ENCODE assay signal across 2 fruit fly cellular contexts in the genomic region with DNA sequence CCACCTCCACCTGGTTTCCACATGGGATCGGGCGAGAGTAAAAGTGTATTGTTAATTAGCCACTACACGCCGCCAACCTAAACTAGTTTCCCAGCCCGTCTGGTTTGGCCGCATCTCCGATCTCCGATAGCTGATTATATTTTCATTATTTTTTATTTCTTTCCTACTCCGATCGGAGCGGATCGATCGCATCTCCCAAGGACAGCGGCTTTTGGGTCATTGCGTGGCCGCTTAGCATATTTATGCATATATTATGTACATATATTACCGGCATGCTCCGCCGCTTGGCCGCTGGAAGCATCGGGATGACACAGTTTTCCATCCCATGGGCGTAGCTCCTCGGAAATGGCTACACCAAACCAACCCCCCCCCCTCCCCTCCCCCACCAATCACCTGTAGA.
A peak's percentile ranks its signal among the peaks of the same experiment; 100 is the strongest.
TF ChIP-seq lines count a peak whose summit lies in the region.

No protein-coding gene starts in this region.

- no peak for TF ChIP-seq CTCF in whole organism, embryonic (GFP tag; optimal IDR thresholded peaks at IDR 0.05; lab: Kevin White, UChicago)

TF ChIP-seq in whole organism, embryonic, 481 proteins besides CTCF, POLR2A, EP300 and RAD21 (continues in another document):
- TF ChIP-seq CG14441 (GFP tag; IDR thresholded peaks at IDR 0.05; lab: Robert Waterston, UW) (no peak), CG4424 (GFP tag; optimal IDR thresholded peaks at IDR 0.05; lab: Kevin White, UChicago) (no peak), onecut (GFP tag; IDR thresholded peaks at IDR 0.05; lab: Robert Waterston, UW) (peak; percentile 40; the same call in 1 of the 2 replicates), row (GFP tag; IDR thresholded peaks at IDR 0.05; lab: Robert Waterston, UW) (no peak), Mes4 (GFP tag; optimal IDR thresholded peaks at IDR 0.05; lab: Kevin White, UChicago) (no peak), Nf-YC (tag; optimal IDR thresholded peaks at IDR 0.05; lab: Kevin White, UChicago) (no peak), ac (GFP tag; optimal IDR thresholded peaks at IDR 0.05; lab: Kevin White, UChicago) (no peak), NfI (GFP tag; optimal IDR thresholded peaks at IDR 0.05; lab: Kevin White, UChicago) (no peak), C15 (GFP tag; IDR thresholded peaks at IDR 0.05; lab: Robert Waterston, UW) (no peak), CG15073 (GFP tag; optimal IDR thresholded peaks at IDR 0.05; lab: Kevin White, UChicago) (no peak), fru (optimal IDR thresholded peaks at IDR 0.05; lab: Kevin White, UChicago) (no peak), Xbp1 (GFP tag; optimal IDR thresholded peaks at IDR 0.05; lab: Kevin White, UChicago) (no peak), chinmo (GFP tag; IDR thresholded peaks at IDR 0.05; lab: Robert Waterston, UW; ENCODE audit: partially characterized antibody) (peak; percentile 82; the same call in 2 of the 4 replicates), CG18476 (GFP tag; optimal IDR thresholded peaks at IDR 0.05; lab: Kevin White, UChicago) (no peak), CG33557 (GFP tag; optimal IDR thresholded peaks at IDR 0.05; lab: Kevin White, UChicago) (no peak), CG12769 (tag; optimal IDR thresholded peaks at IDR 0.05; lab: Kevin White, UChicago) (peak; percentile 89), crol (GFP tag; IDR thresholded peaks at IDR 0.05; lab: Robert Waterston, UW) (peak; percentile 64), crc (GFP tag; optimal IDR thresholded peaks at IDR 0.05; lab: Kevin White, UChicago) (no peak), grn (GFP tag; optimal IDR thresholded peaks at IDR 0.05; lab: Kevin White, UChicago) (peak; percentile 82), hth (optimal IDR thresholded peaks at IDR 0.05; lab: Kevin White, UChicago) (no peak), fu2 (GFP tag; optimal IDR thresholded peaks at IDR 0.05; lab: Kevin White, UChicago) (no peak), CG11398 (GFP tag; optimal IDR thresholded peaks at IDR 0.05; lab: Kevin White, UChicago) (no peak), CG17829 (tag; optimal IDR thresholded peaks at IDR 0.05; lab: Kevin White, UChicago) (no peak), stwl (tag; optimal IDR thresholded peaks at IDR 0.05; lab: Kevin White, UChicago) (no peak), CG16863 (GFP tag; optimal IDR thresholded peaks at IDR 0.05; lab: Kevin White, UChicago) (no peak), psq (GFP tag; optimal IDR thresholded peaks at IDR 0.05; lab: Kevin White, UChicago) (no peak), CG9932 (GFP tag; IDR thresholded peaks at IDR 0.05; lab: Robert Waterston, UW) (no peak), Sry-β (GFP tag; optimal IDR thresholded peaks at IDR 0.05; lab: Kevin White, UChicago) (no peak), CG5245 (GFP tag; optimal IDR thresholded peaks at IDR 0.05; lab: Kevin White, UChicago) (no peak), fd102C (GFP tag; optimal IDR thresholded peaks at IDR 0.05; lab: Kevin White, UChicago) (no peak), CG34422 (GFP tag; IDR thresholded peaks at IDR 0.05; lab: Robert Waterston, UW) (no peak), CG30020 (tag; optimal IDR thresholded peaks at IDR 0.05; lab: Kevin White, UChicago) (no peak), Blimp-1 (GFP tag; optimal IDR thresholded peaks at IDR 0.05; lab: Kevin White, UChicago) (peak; percentile 80), CG8388 (GFP tag; optimal IDR thresholded peaks at IDR 0.05; lab: Kevin White, UChicago) (no peak), sd (tag; optimal IDR thresholded peaks at IDR 0.05; lab: Kevin White, UChicago) (peak; percentile 2), CG7928 (GFP tag; optimal IDR thresholded peaks at IDR 0.05; lab: Kevin White, UChicago) (no peak), kni (GFP tag; optimal IDR thresholded peaks at IDR 0.05; lab: Kevin White, UChicago) (peak; percentile 8), CG15601 (tag; optimal IDR thresholded peaks at IDR 0.05; lab: Kevin White, UChicago) (no peak), fd3F (GFP tag; optimal IDR thresholded peaks at IDR 0.05; lab: Kevin White, UChicago) (no peak), Trl (optimal IDR thresholded peaks at IDR 0.05; lab: Kevin White, UChicago) (no peak), Trl (GFP tag; optimal IDR thresholded peaks at IDR 0.05; lab: Kevin White, UChicago) (no peak), CG4404 (GFP tag; IDR thresholded peaks at IDR 0.05; lab: Robert Waterston, UW) (no peak), abd-A (tag; optimal IDR thresholded peaks at IDR 0.05; lab: Kevin White, UChicago) (peak; percentile 91), CG7839 (tag; optimal IDR thresholded peaks at IDR 0.05; lab: Kevin White, UChicago) (no peak), toy (GFP tag; IDR thresholded peaks at IDR 0.05; lab: Robert Waterston, UW) (no peak), usp (GFP tag; optimal IDR thresholded peaks at IDR 0.05; lab: Kevin White, UChicago) (no peak)

TF ChIP-seq in whole organism, pupa, 21 proteins besides CTCF, POLR2A, EP300 and RAD21:
- no peak for TF ChIP-seq CG4496 (GFP tag; IDR thresholded peaks at IDR 0.05; lab: Robert Waterston, UW)
- peak; percentile 50 for TF ChIP-seq EcR (GFP tag; optimal IDR thresholded peaks at IDR 0.05; lab: Kevin White, UChicago)
